Worm (Caenorhabditis elegans) whole organism, young adult: ENCODE measurements around the gene ints-6.
"Not testable (repeated sequence)": the region's sequence is repeated elsewhere in the genome, so short reads cannot be mapped to it uniquely, and the experiment has no call there.

Experiments used
- F57A8.1 ChIP-seq: fragments of 200-800 bp; sonication (Bioruptor generic); optimal IDR thresholded peaks from 2 replicates; lab custom pipeline; 2018; ENCODE audit warnings: mild to moderate bottlenecking, missing genetic modification characterization, moderate library complexity, missing compliant biosample characterization
- K11D2.4 ChIP-seq: fragments of 200-800 bp; sonication (Bioruptor generic); IDR thresholded peaks from 2 replicates; pipeline ENCODE4 v1.3.6; 2022; ENCODE audit warnings: missing genetic modification reagents, missing genetic modification characterization, missing compliant biosample characterization
- T26A5.8 ChIP-seq: sonication (generic microtip); optimal IDR thresholded peaks from 2 replicates; lab custom pipeline; 2016; ENCODE audit warnings: missing genetic modification characterization, missing compliant biosample characterization
- Y53F4B.3 ChIP-seq: fragments of 200-800 bp; sonication (Bioruptor generic); IDR thresholded peaks from 2 replicates; pipeline ENCODE4 v1.3.6; 2022; ENCODE audit warnings: missing genetic modification reagents, missing genetic modification characterization, missing compliant biosample characterization
- Y53G8AR.9 ChIP-seq: fragments of 200-800 bp; sonication (Bioruptor generic); conservative IDR thresholded peaks from 2 replicates; pipeline ENCODE4 v1.3.6; 2022; ENCODE audit warnings: missing genetic modification reagents, missing genetic modification characterization, missing compliant biosample characterization
- ZK185.1 ChIP-seq: sonication (generic microtip); optimal IDR thresholded peaks from 2 replicates; lab custom pipeline; 2016; ENCODE audit warnings: mild to moderate bottlenecking, missing genetic modification characterization, missing compliant biosample characterization; ENCODE audit not compliant: poor library complexity, severe bottlenecking
- atf-7 ChIP-seq: sonication (generic microtip); optimal IDR thresholded peaks from 2 replicates; lab custom pipeline; 2017; ENCODE audit warnings: mild to moderate bottlenecking, missing genetic modification characterization, missing compliant biosample characterization
- athp-1 ChIP-seq: sonication (generic microtip); optimal IDR thresholded peaks from 2 replicates; lab custom pipeline; 2017; ENCODE audit warnings: mild to moderate bottlenecking, missing genetic modification characterization, missing compliant biosample characterization
- bed-1 ChIP-seq: fragments of 200-800 bp; sonication (Bioruptor generic); IDR thresholded peaks from 2 replicates; pipeline ENCODE4 v1.3.6; 2022; ENCODE audit warnings: missing genetic modification reagents, missing genetic modification characterization, missing compliant biosample characterization
- ccch-3 ChIP-seq: fragments of 200-800 bp; sonication (Bioruptor generic); optimal IDR thresholded peaks from 2 replicates; lab custom pipeline; 2018; ENCODE audit warnings: mild to moderate bottlenecking, missing genetic modification characterization, missing compliant biosample characterization
- cebp-2 ChIP-seq: fragments of 200-800 bp; sonication (Bioruptor generic); IDR thresholded peaks from 2 replicates; pipeline ENCODE4 v1.3.6; 2022; ENCODE audit warnings: missing genetic modification characterization, missing compliant biosample characterization
- ceh-100 ChIP-seq: fragments of 200-800 bp; sonication (Bioruptor generic); IDR thresholded peaks from 2 replicates; pipeline ENCODE4 v1.3.6; 2022; ENCODE audit warnings: missing genetic modification reagents, missing genetic modification characterization, missing compliant biosample characterization
- ceh-40 ChIP-seq: fragments of 200-800 bp; sonication (Bioruptor generic); IDR thresholded peaks from 2 replicates; pipeline ENCODE4 v1.3.6; 2022; ENCODE audit warnings: missing genetic modification characterization, missing compliant biosample characterization
- chd-7 ChIP-seq: sonication (generic microtip); optimal IDR thresholded peaks from 2 replicates; lab custom pipeline; 2016; ENCODE audit warnings: mild to moderate bottlenecking, missing genetic modification characterization, moderate library complexity, missing compliant biosample characterization
- die-1 ChIP-seq: sonication (generic microtip); optimal IDR thresholded peaks from 2 replicates; lab custom pipeline; 2016; ENCODE audit warnings: missing genotype, mild to moderate bottlenecking, missing genetic modification characterization, missing compliant biosample characterization
- efl-1 ChIP-seq: fragments of 150-350 bp; optimal IDR thresholded peaks from 2 replicates; lab custom pipeline; 2014; ENCODE audit warnings: missing biosample characterization, missing genetic modification reagents, missing genetic modification characterization
- egl-18 ChIP-seq: fragments of 200-800 bp; sonication (Bioruptor generic); IDR thresholded peaks from 2 replicates; pipeline ENCODE4 v1.3.6; 2022; ENCODE audit warnings: missing genetic modification reagents, missing genetic modification characterization, missing compliant biosample characterization
- fkh-3 ChIP-seq: sonication (generic microtip); optimal IDR thresholded peaks from 2 replicates; lab custom pipeline; 2016; ENCODE audit warnings: mild to moderate bottlenecking, missing genetic modification characterization, missing compliant biosample characterization
- hlh-26 ChIP-seq: fragments of 200-800 bp; sonication (Bioruptor generic); conservative IDR thresholded peaks from 2 replicates; pipeline ENCODE4 v1.3.6; 2022; ENCODE audit warnings: missing genetic modification reagents, missing genetic modification characterization, missing compliant biosample characterization
- lag-1 ChIP-seq: fragments of 200-800 bp; sonication (Bioruptor generic); IDR thresholded peaks from 2 replicates; pipeline ENCODE4 v1.3.6; 2022; ENCODE audit warnings: missing genetic modification reagents, missing genetic modification characterization, missing compliant biosample characterization
- lin-26 ChIP-seq: fragments of 200-800 bp; sonication (Bioruptor generic); IDR thresholded peaks from 2 replicates; pipeline ENCODE4 v1.3.6; 2022; ENCODE audit warnings: missing genetic modification reagents, missing genetic modification characterization, missing compliant biosample characterization
- lin-35 ChIP-seq, 3 experiments: fragments of 150-350 bp in 2 of 3; sonication (generic microtip) in 1 of 3; optimal IDR thresholded peaks; 2 replicates each; lab custom pipeline; 2014 to 2018; ENCODE audit warnings: missing biosample characterization in 3 of 3, missing genetic modification characterization in 3 of 3, missing genetic modification reagents in 3 of 3
- madf-10 ChIP-seq: sonication (generic microtip); optimal IDR thresholded peaks from 2 replicates; lab custom pipeline; 2016; ENCODE audit warnings: mild to moderate bottlenecking, missing genetic modification characterization, missing compliant biosample characterization
- mcd-1 ChIP-seq: fragments of 200-800 bp; sonication (Bioruptor generic); IDR thresholded peaks from 2 replicates; pipeline ENCODE4 v1.3.6; 2022; ENCODE audit warnings: missing genetic modification reagents, missing genetic modification characterization, missing compliant biosample characterization
- nfya-2 ChIP-seq: fragments of 200-800 bp; sonication (Bioruptor generic); IDR thresholded peaks from 2 replicates; pipeline ENCODE4 v1.3.6; 2022; ENCODE audit warnings: missing genetic modification reagents, missing genetic modification characterization, missing compliant biosample characterization
- nhr-27 ChIP-seq: fragments of 200-800 bp; sonication (Bioruptor generic); optimal IDR thresholded peaks from 2 replicates; lab custom pipeline; 2018; ENCODE audit warnings: mild to moderate bottlenecking, missing genetic modification characterization, moderate library complexity, missing compliant biosample characterization
- nhr-90 ChIP-seq: sonication (generic microtip); optimal IDR thresholded peaks from 2 replicates; lab custom pipeline; 2016; ENCODE audit warnings: missing genotype, mild to moderate bottlenecking, missing genetic modification characterization, missing compliant biosample characterization
- rcor-1 ChIP-seq: fragments of 200-800 bp; sonication (Bioruptor generic); IDR thresholded peaks from 2 replicates; pipeline ENCODE4 v1.3.6; 2022; ENCODE audit warnings: missing genetic modification reagents, missing genetic modification characterization, missing compliant biosample characterization
- rpc-1 ChIP-seq, 2 experiments: fragments of 150-350 bp in 1 of 2; sonication (generic microtip) in 1 of 2; optimal IDR thresholded peaks; 2 replicates each; lab custom pipeline; 2014 to 2018; ENCODE audit warnings: missing biosample characterization in 1 of 2, missing genetic modification characterization in 1 of 2, missing genetic modification reagents in 1 of 2, missing genotype in 1 of 2
- sdz-38 ChIP-seq: sonication (generic microtip); optimal IDR thresholded peaks from 2 replicates; lab custom pipeline; 2016; ENCODE audit warnings: missing genotype, missing genetic modification characterization, missing compliant biosample characterization
- snpc-1.1 ChIP-seq: sonication (generic microtip); optimal IDR thresholded peaks from 2 replicates; lab custom pipeline; 2017; ENCODE audit warnings: missing genetic modification characterization, mild to moderate bottlenecking, missing compliant biosample characterization, antibody characterized with exemption, moderate library complexity, missing genotype, missing genetic modification reagents; ENCODE audit not compliant: insufficient read depth
- snpc-3.4 ChIP-seq: sonication (generic microtip); optimal IDR thresholded peaks from 2 replicates; lab custom pipeline; 2017; ENCODE audit warnings: missing genetic modification characterization, mild to moderate bottlenecking, missing compliant biosample characterization, antibody characterized with exemption, moderate library complexity, missing genotype, missing genetic modification reagents
- snpc-4 ChIP-seq, 5 experiments: fragments of 150-350 bp in 1 of 5; sonication (generic microtip) in 4 of 5; optimal IDR thresholded peaks; 2 replicates each; lab custom pipeline; 2014 to 2018; ENCODE audit warnings: missing genetic modification characterization in 5 of 5, missing biosample characterization in 3 of 5, antibody characterized with exemption in 2 of 5, mild to moderate bottlenecking in 2 of 5, missing compliant biosample characterization in 2 of 5, missing genotype in 2 of 5, moderate library complexity in 2 of 5, missing genetic modification reagents in 1 of 5
- unc-130 ChIP-seq: sonication (generic microtip); optimal IDR thresholded peaks from 2 replicates; lab custom pipeline; 2016; ENCODE audit warnings: missing genetic modification reagents, missing genetic modification characterization, missing compliant biosample characterization
- xnd-1 ChIP-seq: sonication (generic microtip); optimal IDR thresholded peaks from 2 replicates; lab custom pipeline; 2016; ENCODE audit warnings: missing genotype, missing genetic modification reagents, missing genetic modification characterization, missing compliant biosample characterization
- ztf-25 ChIP-seq: fragments of 200-800 bp; sonication (Bioruptor generic); IDR thresholded peaks from 2 replicates; pipeline ENCODE4 v1.3.6; 2022; ENCODE audit warnings: missing genetic modification reagents, missing genetic modification characterization, missing compliant biosample characterization
- ztf-28 ChIP-seq: fragments of 200-800 bp; sonication (Bioruptor generic); IDR thresholded peaks from 2 replicates; pipeline ENCODE4 v1.3.6; 2022; ENCODE audit warnings: missing genetic modification reagents, missing genetic modification characterization, missing compliant biosample characterization
- ztf-3 ChIP-seq: fragments of 200-800 bp; sonication (Bioruptor generic); optimal IDR thresholded peaks from 2 replicates; lab custom pipeline; 2018; ENCODE audit warnings: mild to moderate bottlenecking, missing genetic modification characterization, missing compliant biosample characterization

Gene ints-6

ce11 chrIV:8705504-8705903, 14.0 kb downstream of the ints-6 start, which contains the start of gene H23L24.4:
Gene H23L24.4 (minus strand): TSS chrIV:8705604.
- no peak for TF ChIP-seq hlh-26 (GFP tag; lab: Robert Waterston, UW)
- no peak for TF ChIP-seq nhr-27 (tag; lab: Kevin White, UChicago)
- no peak for TF ChIP-seq ZK185.1
- TF ChIP-seq nhr-90 = no peak
- TF ChIP-seq rcor-1 = no peak
- TF ChIP-seq Y53F4B.3 (GFP tag; lab: Robert Waterston, UW) = no peak
- no peak for TF ChIP-seq atf-7 (tag; lab: Kevin White, UChicago)
- TF ChIP-seq efl-1 (GFP tag; lab: Kevin White, UChicago) = no peak
- TF ChIP-seq egl-18 (GFP tag; lab: Robert Waterston, UW) = no peak
- no peak for TF ChIP-seq cebp-2 (GFP tag; lab: Robert Waterston, UW)
- no peak for TF ChIP-seq unc-130 (GFP tag; lab: Kevin White, UChicago)
- TF ChIP-seq die-1 (tag; lab: Kevin White, UChicago) = no peak
- TF ChIP-seq lin-35 (GFP tag; optimal IDR thresholded peaks at IDR 0.05; lab: Kevin White, UChicago) = no peak

DNA sequence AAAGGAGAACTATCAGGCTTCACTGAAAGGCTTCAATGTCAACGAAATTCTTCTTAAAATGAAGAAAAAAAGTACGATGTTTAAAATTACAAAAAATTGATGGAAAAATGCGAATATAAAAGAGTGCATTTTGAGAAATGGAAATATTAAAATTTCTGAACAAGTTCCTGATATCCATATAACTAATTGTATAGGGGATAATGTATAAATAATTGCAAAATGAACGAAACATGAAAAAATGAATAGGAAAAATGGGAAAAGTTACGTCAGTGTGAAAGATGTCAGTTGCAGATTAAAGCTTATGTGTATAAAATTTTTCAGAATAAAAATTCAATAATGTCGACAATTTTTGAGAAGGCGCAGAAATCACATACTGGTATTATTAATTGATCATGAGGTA, 16.5 kb downstream of the ints-6 start:
- no peak for TF ChIP-seq bed-1
- no peak for TF ChIP-seq ccch-3 (GFP tag; lab: Kevin White, UChicago)
- TF ChIP-seq F57A8.1 = no peak

ce11 chrIV:8715032-8715431, 23.5 kb downstream of the ints-6 start, which contains the start of the genes parg-2 and ipla-5:
Gene parg-2 (minus strand): TSS chrIV:8715132.
Gene ipla-5 (plus strand): TSS chrIV:8715247.
- TF ChIP-seq Y53G8AR.9 (GFP tag; lab: Robert Waterston, UW); fkh-3 (tag; lab: Kevin White, UChicago); madf-10 (tag; lab: Kevin White, UChicago): not testable (repeated sequence)
- TF ChIP-seq, all 124 proteins: peak for 0; not testable (repeated sequence) for 124

DNA sequence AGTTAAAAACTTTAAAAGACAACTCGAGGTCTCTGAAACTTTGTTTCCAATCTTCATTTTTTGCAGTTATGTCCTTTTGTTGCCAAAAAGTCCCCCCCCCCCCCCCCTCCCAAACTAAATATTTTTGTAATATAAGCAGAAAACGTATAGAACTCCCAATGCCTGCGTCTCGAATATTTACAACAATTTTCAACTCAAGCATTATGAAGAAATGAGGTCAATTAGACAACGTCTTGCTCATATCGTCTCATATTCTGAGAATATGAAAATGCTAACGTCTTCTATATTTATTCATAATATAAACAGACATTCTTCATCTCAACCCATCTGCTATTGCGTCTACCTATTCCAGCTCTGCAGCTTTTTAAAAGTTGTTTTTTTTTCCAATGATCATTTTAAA, 26.6 kb downstream of the ints-6 start, which contains the start of gene H23L24.1:
Gene H23L24.1 (plus strand): TSS at position 301 of the 400 bp plus-strand sequence.
- TF ChIP-seq nhr-27 (tag; lab: Kevin White, UChicago) = no peak

- TF ChIP-seq snpc-3.4 (tag; lab: Kevin White, UChicago) (no peak), ceh-100 (GFP tag; lab: Robert Waterston, UW) (no peak), K11D2.4 (GFP tag; lab: Robert Waterston, UW) (no peak), athp-1 (no peak), F57A8.1 (no peak)
These were observed 31.3 kb downstream of the ints-6 start for ce11 chrIV:8722801-8723200.

DNA sequence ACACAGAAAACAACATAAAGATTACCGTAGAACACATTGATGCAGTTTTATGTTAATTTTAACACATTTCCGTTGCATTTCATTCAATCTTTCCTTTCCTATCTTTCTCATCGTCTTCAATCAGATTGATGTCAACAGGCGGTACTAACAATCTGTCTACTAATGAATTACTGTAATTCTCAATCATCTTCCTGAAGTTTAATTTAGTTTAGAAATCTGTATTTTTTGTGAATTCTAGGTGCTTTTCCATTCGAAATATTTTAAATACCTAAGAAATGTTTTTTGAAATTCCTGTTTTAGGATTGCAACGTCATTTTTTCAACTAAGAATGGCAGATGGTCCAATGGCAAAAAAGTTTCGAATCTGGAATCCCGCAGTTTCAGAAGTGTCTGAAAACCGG, 32.2 kb downstream of the ints-6 start, which contains the start of gene F21D5.9:
Gene F21D5.9 (plus strand): TSS at position 301 of the 400 bp plus-strand sequence.
- no peak for TF ChIP-seq nfya-2 (GFP tag; lab: Robert Waterston, UW)
- TF ChIP-seq rpc-1 (optimal IDR thresholded peaks at IDR 0.05; lab: Kevin White, UChicago) = no peak
- TF ChIP-seq rpc-1 (tag; optimal IDR thresholded peaks at IDR 0.05; lab: Kevin White, UChicago) = no peak
- TF ChIP-seq ztf-25 (GFP tag; lab: Robert Waterston, UW) = no peak
- TF ChIP-seq sdz-38 (tag; lab: Kevin White, UChicago) = no peak
- no peak for TF ChIP-seq nhr-27 (tag; lab: Kevin White, UChicago)
- no peak for TF ChIP-seq ztf-3
- TF ChIP-seq ceh-40 = no peak
- no peak for TF ChIP-seq snpc-4 (GFP tag; optimal IDR thresholded peaks at IDR 0.05; lab: Kevin White, UChicago)
- no peak for TF ChIP-seq snpc-4 (tag; optimal IDR thresholded peaks at IDR 0.05; lab: Kevin White, UChicago)
- no peak for TF ChIP-seq unc-130 (GFP tag; lab: Kevin White, UChicago)
- TF ChIP-seq snpc-1.1 (tag; lab: Kevin White, UChicago) = no peak
- no peak for TF ChIP-seq xnd-1
- TF ChIP-seq ztf-28 (GFP tag; lab: Robert Waterston, UW) = no peak
- TF ChIP-seq F57A8.1 = no peak
- TF ChIP-seq die-1 (tag; lab: Kevin White, UChicago) = no peak
- TF ChIP-seq T26A5.8 = no peak
- TF ChIP-seq lin-26 (GFP tag; lab: Robert Waterston, UW) = no peak
- no peak for TF ChIP-seq chd-7 (tag; lab: Kevin White, UChicago)
- no peak for TF ChIP-seq lag-1 (GFP tag; lab: Robert Waterston, UW)
- no peak for TF ChIP-seq mcd-1
